Worm (Caenorhabditis elegans) whole organism, late embryonic: ENCODE measurements around the gene srh-15.

Experiments used
- C38D4.7 ChIP-seq: fragments of 200-800 bp; sonication (Bioruptor generic); optimal IDR thresholded peaks from 2 replicates; lab custom pipeline; 2018; ENCODE audit warnings: mild to moderate bottlenecking, missing genetic modification characterization, moderate library complexity, missing compliant biosample characterization
- F13H6.1 ChIP-seq: sonication (generic microtip); optimal IDR thresholded peaks from 2 replicates; lab custom pipeline; 2016; ENCODE audit warnings: missing genetic modification characterization, missing compliant biosample characterization
- Y22D7AL.16 ChIP-seq: sonication (generic microtip); optimal IDR thresholded peaks from 2 replicates; lab custom pipeline; 2016; ENCODE audit warnings: missing genetic modification characterization, missing compliant biosample characterization
- ahr-1 ChIP-seq: sonication (generic microtip); optimal IDR thresholded peaks from 2 replicates; lab custom pipeline; 2016; ENCODE audit warnings: missing genetic modification characterization, missing compliant biosample characterization
- ama-1 ChIP-seq: fragments of 150-350 bp; optimal IDR thresholded peaks from 2 replicates; lab custom pipeline; 2014
- ceh-14 ChIP-seq: sonication (generic microtip); optimal IDR thresholded peaks from 2 replicates; lab custom pipeline; 2016; ENCODE audit warnings: missing genotype, missing genetic modification characterization, missing compliant biosample characterization
- ceh-18 ChIP-seq: sonication (generic microtip); optimal IDR thresholded peaks from 2 replicates; lab custom pipeline; 2016; ENCODE audit warnings: missing genetic modification characterization, missing compliant biosample characterization
- ceh-19 ChIP-seq: fragments of 200-800 bp; sonication (Bioruptor generic); optimal IDR thresholded peaks from 2 replicates; lab custom pipeline; 2018; ENCODE audit warnings: mild to moderate bottlenecking, missing genetic modification characterization, missing compliant biosample characterization
- ceh-22 ChIP-seq: sonication (generic microtip); optimal IDR thresholded peaks from 2 replicates; lab custom pipeline; 2017; ENCODE audit warnings: missing biosample characterization, missing genetic modification characterization
- ceh-31 ChIP-seq: sonication (generic microtip); optimal IDR thresholded peaks from 2 replicates; lab custom pipeline; 2016; ENCODE audit warnings: missing genetic modification characterization, missing compliant biosample characterization
- ceh-48 ChIP-seq: sonication (generic microtip); optimal IDR thresholded peaks from 2 replicates; lab custom pipeline; 2016; ENCODE audit warnings: missing genetic modification characterization, inconsistent platforms, missing compliant biosample characterization
- che-1 ChIP-seq: sonication (generic microtip); optimal IDR thresholded peaks from 2 replicates; lab custom pipeline; 2016; ENCODE audit warnings: mild to moderate bottlenecking, missing genetic modification characterization, missing compliant biosample characterization
- elt-2 ChIP-seq: sonication (generic microtip); optimal IDR thresholded peaks from 2 replicates; lab custom pipeline; 2016; ENCODE audit warnings: missing genetic modification reagents, missing genetic modification characterization, missing compliant biosample characterization
- elt-4 ChIP-seq: sonication (generic microtip); optimal IDR thresholded peaks from 2 replicates; lab custom pipeline; 2016; ENCODE audit warnings: missing genetic modification characterization, missing compliant biosample characterization
- ets-4 ChIP-seq: sonication (generic microtip); optimal IDR thresholded peaks from 2 replicates; lab custom pipeline; 2016; ENCODE audit warnings: missing genetic modification characterization, missing compliant biosample characterization
- eyg-1 ChIP-seq: sonication (generic microtip); optimal IDR thresholded peaks from 2 replicates; lab custom pipeline; 2016; ENCODE audit warnings: missing genotype, missing genetic modification characterization, missing compliant biosample characterization
- fkh-10 ChIP-seq: fragments of 150-350 bp; optimal IDR thresholded peaks from 2 replicates; lab custom pipeline; 2014; ENCODE audit warnings: missing biosample characterization, missing genetic modification reagents, missing genetic modification characterization
- gmeb-2 ChIP-seq: sonication (generic microtip); optimal IDR thresholded peaks from 2 replicates; lab custom pipeline; 2016; ENCODE audit warnings: missing genetic modification characterization, inconsistent platforms, missing compliant biosample characterization
- hlh-13 ChIP-seq: fragments of 200-800 bp; sonication (Bioruptor generic); optimal IDR thresholded peaks from 2 replicates; lab custom pipeline; 2018; ENCODE audit warnings: mild to moderate bottlenecking, missing genetic modification characterization, missing compliant biosample characterization
- hlh-15 ChIP-seq: sonication (generic microtip); optimal IDR thresholded peaks from 2 replicates; lab custom pipeline; 2016; ENCODE audit warnings: missing genetic modification characterization, missing compliant biosample characterization
- hlh-30 ChIP-seq: sonication (generic microtip); optimal IDR thresholded peaks from 2 replicates; lab custom pipeline; 2017; ENCODE audit warnings: antibody characterized with exemption, missing genetic modification characterization, missing compliant biosample characterization; ENCODE audit not compliant: insufficient read depth
- hlh-6 ChIP-seq: sonication (generic microtip); optimal IDR thresholded peaks from 2 replicates; lab custom pipeline; 2016; ENCODE audit warnings: missing genotype, missing genetic modification characterization, missing compliant biosample characterization
- hlh-8 ChIP-seq: sonication (generic microtip); optimal IDR thresholded peaks from 2 replicates; lab custom pipeline; 2016; ENCODE audit warnings: missing genotype, missing genetic modification characterization, missing compliant biosample characterization
- lim-6 ChIP-seq: sonication (generic microtip); optimal IDR thresholded peaks from 2 replicates; lab custom pipeline; 2016; ENCODE audit warnings: missing genetic modification characterization, missing compliant biosample characterization
- lin-11 ChIP-seq: fragments of 200-800 bp; sonication (Bioruptor generic); optimal IDR thresholded peaks from 2 replicates; lab custom pipeline; 2018; ENCODE audit warnings: mild to moderate bottlenecking, missing genetic modification characterization, missing compliant biosample characterization
- madf-2 ChIP-seq: sonication (generic microtip); optimal IDR thresholded peaks from 2 replicates; lab custom pipeline; 2017; ENCODE audit warnings: missing genetic modification characterization, missing compliant biosample characterization
- nhr-11 ChIP-seq: fragments of 150-350 bp; optimal IDR thresholded peaks from 2 replicates; lab custom pipeline; 2014; ENCODE audit warnings: missing biosample characterization, missing genetic modification characterization
- nhr-232 ChIP-seq: sonication (generic microtip); optimal IDR thresholded peaks from 2 replicates; lab custom pipeline; 2016; ENCODE audit warnings: missing genetic modification characterization, missing compliant biosample characterization
- npax-4 ChIP-seq: sonication (generic microtip); optimal IDR thresholded peaks from 2 replicates; lab custom pipeline; 2016; ENCODE audit warnings: missing genetic modification characterization, missing compliant biosample characterization
- odd-2 ChIP-seq: sonication (generic microtip); optimal IDR thresholded peaks from 2 replicates; lab custom pipeline; 2017; ENCODE audit warnings: antibody characterized with exemption, mild to moderate bottlenecking, missing genetic modification characterization, missing compliant biosample characterization
- pax-1 ChIP-seq: fragments of 150-350 bp; optimal IDR thresholded peaks from 2 replicates; lab custom pipeline; 2014; ENCODE audit warnings: missing biosample characterization, missing genetic modification characterization
- pha-2 ChIP-seq: sonication (generic microtip); optimal IDR thresholded peaks from 2 replicates; lab custom pipeline; 2017; ENCODE audit warnings: mild to moderate bottlenecking, missing genetic modification characterization, missing compliant biosample characterization
- pha-4 ChIP-seq: fragments of 150-350 bp; optimal IDR thresholded peaks from 2 replicates; lab custom pipeline; 2018; ENCODE audit warnings: missing biosample characterization, missing genetic modification reagents, missing genetic modification characterization
- pqm-1 ChIP-seq: sonication (generic microtip); optimal IDR thresholded peaks from 2 replicates; lab custom pipeline; 2016; ENCODE audit warnings: missing genetic modification characterization, missing compliant biosample characterization
- sdc-2 ChIP-seq: sonication (generic microtip); optimal IDR thresholded peaks from 2 replicates; lab custom pipeline; 2016; ENCODE audit warnings: missing genotype, missing genetic modification characterization, missing compliant biosample characterization
- sox-2 ChIP-seq: fragments of 200-800 bp; sonication (Bioruptor generic); IDR thresholded peaks from 2 replicates; pipeline ENCODE4 v1.3.6; 2022; ENCODE audit warnings: missing genetic modification reagents, missing genetic modification characterization, missing compliant biosample characterization
- syd-9 ChIP-seq: sonication (generic microtip); optimal IDR thresholded peaks from 2 replicates; lab custom pipeline; 2016; ENCODE audit warnings: mild to moderate bottlenecking, missing genetic modification characterization, moderate library complexity, missing compliant biosample characterization
- tbx-2 ChIP-seq: sonication (generic microtip); optimal IDR thresholded peaks from 2 replicates; lab custom pipeline; 2016; ENCODE audit warnings: missing genetic modification characterization, missing compliant biosample characterization
- tbx-7 ChIP-seq: sonication (generic microtip); optimal IDR thresholded peaks from 2 replicates; lab custom pipeline; 2016; ENCODE audit warnings: missing genotype, missing genetic modification characterization, missing compliant biosample characterization
- ttx-3 ChIP-seq: sonication (generic microtip); optimal IDR thresholded peaks from 2 replicates; lab custom pipeline; 2016; ENCODE audit warnings: missing genetic modification reagents, missing genetic modification characterization, missing compliant biosample characterization
- unc-3 ChIP-seq, 2 experiments: fragments of 200-800 bp in 1 of 2; sonication (Bioruptor generic) in 1 of 2; sonication (generic microtip) in 1 of 2; conservative IDR thresholded peaks in 1 of 2; optimal IDR thresholded peaks in 1 of 2; 2 replicates each; pipeline versions ENCODE4 v1.3.6 to Lab custom; 2016 to 2022; ENCODE audit warnings: missing compliant biosample characterization in 2 of 2, missing genetic modification characterization in 2 of 2, missing genetic modification reagents in 1 of 2
- unc-42 ChIP-seq: sonication (generic microtip); optimal IDR thresholded peaks from 2 replicates; lab custom pipeline; 2016; ENCODE audit warnings: missing genotype, missing genetic modification characterization, missing compliant biosample characterization
- unc-55 ChIP-seq: sonication (generic microtip); optimal IDR thresholded peaks from 2 replicates; lab custom pipeline; 2017; ENCODE audit warnings: missing biosample characterization, missing genetic modification reagents, missing genetic modification characterization
- unc-86 ChIP-seq: sonication (generic microtip); optimal IDR thresholded peaks from 2 replicates; lab custom pipeline; 2016; ENCODE audit warnings: missing genetic modification characterization, missing compliant biosample characterization
- zip-5 ChIP-seq: sonication (generic microtip); optimal IDR thresholded peaks from 2 replicates; lab custom pipeline; 2016; ENCODE audit warnings: missing genetic modification characterization, missing compliant biosample characterization
- ztf-16 ChIP-seq: sonication (generic microtip); optimal IDR thresholded peaks from 2 replicates; lab custom pipeline; 2017; ENCODE audit warnings: missing genetic modification characterization, missing compliant biosample characterization

srh-15 gene

ce11 chrV:13320676-13321075 lies at the start of gene srh-15:
Gene srh-15 (plus strand): TSS chrV:13320976.
- TF ChIP-seq che-1 (tag; lab: Kevin White, UChicago) (no peak), nhr-232 (no peak), zip-5 (no peak), ets-4 (no peak), odd-2 (tag; lab: Kevin White, UChicago) (no peak), hlh-30 (no peak), fkh-10 (GFP tag; lab: Kevin White, UChicago) (no peak), unc-86 (no peak), ahr-1 (tag; lab: Kevin White, UChicago) (no peak), ceh-19 (GFP tag; lab: Kevin White, UChicago) (no peak), ceh-14 (tag; lab: Kevin White, UChicago) (no peak), gmeb-2 (tag; lab: Kevin White, UChicago) (no peak), C38D4.7 (GFP tag; lab: Kevin White, UChicago) (no peak), eyg-1 (tag; lab: Kevin White, UChicago) (no peak), unc-3 (GFP tag; conservative IDR thresholded peaks at IDR 0.05; lab: Robert Waterston, UW) (no peak), unc-3 (tag; optimal IDR thresholded peaks at IDR 0.05; lab: Kevin White, UChicago) (no peak), nhr-11 (tag; lab: Kevin White, UChicago) (no peak), hlh-8 (tag; lab: Kevin White, UChicago) (no peak), tbx-2 (tag; lab: Kevin White, UChicago) (no peak), ama-1 (lab: Kevin White, UChicago) (no peak)

ce11 chrV:13272275-13272674 lies 48.5 kb upstream of the srh-15 start:
- TF ChIP-seq pax-1 (tag; lab: Kevin White, UChicago) (no peak), pha-4 (tag; lab: Kevin White, UChicago) (no peak), pqm-1 (no peak), unc-55 (GFP tag; lab: Kevin White, UChicago) (no peak), fkh-10 (GFP tag; lab: Kevin White, UChicago) (no peak), pha-2 (tag; lab: Kevin White, UChicago) (no peak)

ce11 chrV:13273302-13273701 lies 47.5 kb upstream of the srh-15 start:
- TF ChIP-seq hlh-6 (tag; lab: Kevin White, UChicago) (no peak), Y22D7AL.16 (tag; lab: Kevin White, UChicago) (no peak), odd-2 (tag; lab: Kevin White, UChicago) (no peak), hlh-30 (no peak), ztf-16 (tag; lab: Kevin White, UChicago) (no peak), npax-4 (tag; lab: Kevin White, UChicago) (no peak), unc-3 (GFP tag; conservative IDR thresholded peaks at IDR 0.05; lab: Robert Waterston, UW) (no peak), unc-3 (tag; optimal IDR thresholded peaks at IDR 0.05; lab: Kevin White, UChicago) (no peak), syd-9 (tag; lab: Kevin White, UChicago) (no peak), elt-2 (tag; lab: Kevin White, UChicago) (no peak), elt-4 (tag; lab: Kevin White, UChicago) (no peak), madf-2 (tag; lab: Kevin White, UChicago) (no peak), che-1 (tag; lab: Kevin White, UChicago) (no peak), sdc-2 (no peak), ceh-19 (GFP tag; lab: Kevin White, UChicago) (no peak), hlh-15 (tag; lab: Kevin White, UChicago) (no peak)

ce11 chrV:13274615-13275014 lies 46.2 kb upstream of the srh-15 start:
- TF ChIP-seq ceh-18 (tag; lab: Kevin White, UChicago) (no peak), pha-4 (tag; lab: Kevin White, UChicago) (no peak), ets-4 (no peak), ceh-22 (tag; lab: Kevin White, UChicago) (no peak), tbx-7 (tag; lab: Kevin White, UChicago) (no peak), F13H6.1 (no peak), ttx-3 (tag; lab: Kevin White, UChicago) (no peak), odd-2 (tag; lab: Kevin White, UChicago) (no peak), lin-11 (tag; lab: Kevin White, UChicago) (no peak), sox-2 (no peak), ceh-48 (tag; lab: Kevin White, UChicago) (no peak), nhr-232 (no peak), lim-6 (tag; lab: Kevin White, UChicago) (no peak), unc-42 (tag; lab: Kevin White, UChicago) (no peak), unc-55 (GFP tag; lab: Kevin White, UChicago) (no peak), hlh-13 (GFP tag; lab: Kevin White, UChicago) (no peak), pha-2 (tag; lab: Kevin White, UChicago) (no peak), ztf-16 (tag; lab: Kevin White, UChicago) (no peak), ceh-31 (no peak)
